Worm (Caenorhabditis elegans) whole organism, L3 larva: ENCODE measurements around the gene T27E4.5.

ENCODE experiments used
- ceh-82 ChIP-seq: fragments of 150-350 bp; optimal IDR thresholded peaks from 2 replicates; lab custom pipeline; 2014; ENCODE audit warnings: missing biosample characterization, missing genetic modification characterization
- elt-2 ChIP-seq: sonication (generic microtip); optimal IDR thresholded peaks from 2 replicates; lab custom pipeline; 2016; ENCODE audit warnings: missing genetic modification reagents, mild to moderate bottlenecking, missing genetic modification characterization, missing compliant biosample characterization
- mdl-1 ChIP-seq: fragments of 150-350 bp; optimal IDR thresholded peaks from 2 replicates; lab custom pipeline; 2014; ENCODE audit warnings: missing biosample characterization, missing genetic modification characterization
- unc-62 ChIP-seq: fragments of 150-350 bp; sonication (generic microtip); optimal IDR thresholded peaks from 4 replicates; lab custom pipeline; 2014; ENCODE audit warnings: missing biosample characterization, missing genetic modification reagents, missing genetic modification characterization

- no peak for TF ChIP-seq mdl-1 (tag; lab: Kevin White, UChicago)
- peak; percentile 67 for TF ChIP-seq elt-2
- TF ChIP-seq unc-62 (GFP tag; lab: Kevin White, UChicago), result no peak
- no peak for TF ChIP-seq ceh-82 (tag; lab: Kevin White, UChicago)
Observed at ce11 chrV:9081410-9081809, 11.8 kb upstream of the T27E4.5 start.
